Worm (Caenorhabditis elegans): ENCODE data around the gene slc-17.3.

slc-17.3 gene

ce11 chrIII:7823285-7823684, 41.8 kb downstream of the slc-17.3 start:
- TF ChIP-seq med-1 (GFP tag; optimal IDR thresholded peaks at IDR 0.05; ENCODE audit: insufficient read depth), result no peak
- TF ChIP-seq klf-2 (GFP tag; conservative IDR thresholded peaks at IDR 0.05), result no peak
- no peak for TF ChIP-seq cog-1 (tag; optimal IDR thresholded peaks at IDR 0.05)
- TF ChIP-seq T22C8.4 (GFP tag; IDR thresholded peaks at IDR 0.05), result no peak
- no peak for TF ChIP-seq ztf-29 (GFP tag; IDR thresholded peaks at IDR 0.05)
- no peak for TF ChIP-seq ztf-23 (GFP tag; IDR thresholded peaks at IDR 0.05)
- no peak for TF ChIP-seq flt-1 (GFP tag; IDR thresholded peaks at IDR 0.05)
- TF ChIP-seq tab-1 (GFP tag; IDR thresholded peaks at IDR 0.05), result no peak
- no peak for TF ChIP-seq ref-1 (GFP tag; conservative IDR thresholded peaks at IDR 0.05)

ce11 chrIII:7819866-7820265, 45.2 kb downstream of the slc-17.3 start:
- TF ChIP-seq cog-1 (tag; optimal IDR thresholded peaks at IDR 0.05), result no peak

- TF ChIP-seq T22C8.4 (GFP tag; IDR thresholded peaks at IDR 0.05) (no peak), klf-2 (GFP tag; conservative IDR thresholded peaks at IDR 0.05) (no peak), ztf-23 (GFP tag; IDR thresholded peaks at IDR 0.05) (no peak), cog-1 (tag; optimal IDR thresholded peaks at IDR 0.05) (no peak), med-1 (GFP tag; optimal IDR thresholded peaks at IDR 0.05; ENCODE audit: insufficient read depth) (no peak), ref-1 (GFP tag; conservative IDR thresholded peaks at IDR 0.05) (no peak), tab-1 (GFP tag; IDR thresholded peaks at IDR 0.05) (no peak)
Observed at ce11 chrIII:7818965-7819364, 46.1 kb downstream of the slc-17.3 start.

- no peak for TF ChIP-seq cog-1 (tag; optimal IDR thresholded peaks at IDR 0.05)
- no peak for TF ChIP-seq tab-1 (GFP tag; IDR thresholded peaks at IDR 0.05)
- no peak for TF ChIP-seq ztf-29 (GFP tag; IDR thresholded peaks at IDR 0.05)
- no peak for TF ChIP-seq flt-1 (GFP tag; IDR thresholded peaks at IDR 0.05)
- TF ChIP-seq ref-1 (GFP tag; conservative IDR thresholded peaks at IDR 0.05), result no peak
- no peak for TF ChIP-seq med-1 (GFP tag; optimal IDR thresholded peaks at IDR 0.05; ENCODE audit: insufficient read depth)
- TF ChIP-seq ztf-23 (GFP tag; IDR thresholded peaks at IDR 0.05), result no peak
- TF ChIP-seq T22C8.4 (GFP tag; IDR thresholded peaks at IDR 0.05), result no peak
- TF ChIP-seq klf-2 (GFP tag; conservative IDR thresholded peaks at IDR 0.05), result no peak
Observed at ce11 chrIII:7816463-7816862, 48.6 kb downstream of the slc-17.3 start.

- TF ChIP-seq flt-1 (GFP tag; IDR thresholded peaks at IDR 0.05), result no peak
- no peak for TF ChIP-seq med-1 (GFP tag; optimal IDR thresholded peaks at IDR 0.05; ENCODE audit: insufficient read depth)
- no peak for TF ChIP-seq tab-1 (GFP tag; IDR thresholded peaks at IDR 0.05)
- no peak for TF ChIP-seq ztf-29 (GFP tag; IDR thresholded peaks at IDR 0.05)
- TF ChIP-seq ref-1 (GFP tag; conservative IDR thresholded peaks at IDR 0.05), result no peak
- no peak for TF ChIP-seq ztf-23 (GFP tag; IDR thresholded peaks at IDR 0.05)
- no peak for TF ChIP-seq T22C8.4 (GFP tag; IDR thresholded peaks at IDR 0.05)
- no peak for TF ChIP-seq klf-2 (GFP tag; conservative IDR thresholded peaks at IDR 0.05)
- TF ChIP-seq cog-1 (tag; optimal IDR thresholded peaks at IDR 0.05), result no peak
Observed at ce11 chrIII:7815571-7816348, 49.3 kb downstream of the slc-17.3 start.

- TF ChIP-seq T22C8.4 (GFP tag; IDR thresholded peaks at IDR 0.05) (no peak), cog-1 (tag; optimal IDR thresholded peaks at IDR 0.05) (no peak), med-1 (GFP tag; optimal IDR thresholded peaks at IDR 0.05; ENCODE audit: insufficient read depth) (no peak), ztf-29 (GFP tag; IDR thresholded peaks at IDR 0.05) (no peak)
Observed at ce11 chrIII:7815056-7815366, 50.1 kb downstream of the slc-17.3 start.

- TF ChIP-seq flt-1 (GFP tag; IDR thresholded peaks at IDR 0.05) (no peak), tab-1 (GFP tag; IDR thresholded peaks at IDR 0.05) (no peak), cog-1 (tag; optimal IDR thresholded peaks at IDR 0.05) (no peak), ref-1 (GFP tag; conservative IDR thresholded peaks at IDR 0.05) (no peak), T22C8.4 (GFP tag; IDR thresholded peaks at IDR 0.05) (no peak), med-1 (GFP tag; optimal IDR thresholded peaks at IDR 0.05; ENCODE audit: insufficient read depth) (no peak), ztf-23 (GFP tag; IDR thresholded peaks at IDR 0.05) (no peak), ztf-29 (GFP tag; IDR thresholded peaks at IDR 0.05) (no peak), klf-2 (GFP tag; conservative IDR thresholded peaks at IDR 0.05) (no peak)
Observed at ce11 chrIII:7814159-7815055, 50.7 kb downstream of the slc-17.3 start, which contains the start of gene egl-5. TSS of gene egl-5 (plus strand) at chrIII:7814374.

Measured in whole organism, midembryonic.